Fruit fly (Drosophila melanogaster) whole organism: Measurements from ENCODE around the gene CG9926.

Experiments used
- CG8478 ChIP-seq: fragments of >200 bp; optimal IDR thresholded peaks from 2 replicates; lab custom pipeline; 2018; ENCODE audit warnings: inconsistent platforms
- Dll ChIP-seq: fragments of >200 bp; optimal IDR thresholded peaks from 2 replicates; lab custom pipeline; 2017
- EcR ChIP-seq, 2 experiments: fragments of >200 bp; optimal IDR thresholded peaks; 2 replicates each; lab custom pipeline; 2017; ENCODE audit warnings: missing biosample characterization in 2 of 2, missing genetic modification characterization in 2 of 2, missing genetic modification reagents in 2 of 2
- pan ChIP-seq: fragments of >200 bp; optimal IDR thresholded peaks from 2 replicates; lab custom pipeline; 2017
- psq ChIP-seq: fragments of >200 bp; optimal IDR thresholded peaks from 2 replicates; lab custom pipeline; 2017
- usp ChIP-seq: fragments of >200 bp; optimal IDR thresholded peaks from 2 replicates; lab custom pipeline; 2017; ENCODE audit warnings: missing biosample characterization, missing genetic modification characterization, mixed read lengths

The CG9926 gene

DNA sequence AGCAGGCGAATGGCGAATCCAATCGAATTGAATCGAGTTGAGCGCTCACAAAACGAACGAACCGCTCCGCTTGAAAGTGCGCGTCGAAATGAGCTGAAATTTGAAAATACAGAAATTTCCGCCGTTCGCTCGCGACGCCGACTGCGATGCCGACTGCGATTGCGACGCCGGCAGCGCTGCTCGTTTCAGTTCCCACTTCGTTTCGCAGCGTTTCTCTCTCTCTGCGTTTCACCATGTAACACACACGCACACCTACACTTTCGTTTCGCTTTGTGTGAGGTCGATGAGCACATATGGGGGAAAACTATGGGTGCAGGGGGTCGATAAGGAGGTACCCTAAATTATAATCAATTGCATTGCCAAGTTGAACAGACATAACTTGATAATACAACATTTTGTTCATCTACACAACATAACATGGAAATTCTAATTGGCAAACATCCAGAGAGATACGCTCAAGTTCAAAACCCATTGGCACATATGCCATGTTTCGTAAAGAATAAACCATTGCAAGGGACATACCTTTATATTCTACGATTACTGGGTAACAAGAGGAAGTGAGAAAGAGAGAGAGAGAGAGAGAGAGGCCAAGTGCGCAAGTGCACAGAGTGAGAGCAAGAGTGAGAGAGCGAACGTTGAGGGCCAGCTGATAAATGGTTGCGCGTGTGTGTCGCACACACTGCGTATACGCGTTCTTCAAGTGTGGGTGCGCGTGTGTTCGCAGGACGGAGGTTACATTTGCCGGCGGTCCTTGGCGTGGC, 32.5 kb upstream of the CG9926 start:
- TF ChIP-seq CG8478 (lab: Kevin White, UChicago) (no peak), EcR (GFP tag; optimal IDR thresholded peaks at IDR 0.05; lab: Kevin White, UChicago) (peak; percentile 80 to 85), Dll (peak; percentile 89), psq (no peak), pan (lab: Kevin White, UChicago) (peak; percentile 97), usp (GFP tag; lab: Kevin White, UChicago) (no peak)

- no peak for TF ChIP-seq usp (GFP tag; lab: Kevin White, UChicago)
- TF ChIP-seq EcR (GFP tag; optimal IDR thresholded peaks at IDR 0.05; lab: Kevin White, UChicago), result no peak
- TF ChIP-seq pan (lab: Kevin White, UChicago), result no peak
- no peak for TF ChIP-seq Dll
- no peak for TF ChIP-seq CG8478 (lab: Kevin White, UChicago)
- TF ChIP-seq psq, result no peak
Measured at dm6 chr3R:13982298-13982846, 31.4 kb upstream of the CG9926 start.

DNA sequence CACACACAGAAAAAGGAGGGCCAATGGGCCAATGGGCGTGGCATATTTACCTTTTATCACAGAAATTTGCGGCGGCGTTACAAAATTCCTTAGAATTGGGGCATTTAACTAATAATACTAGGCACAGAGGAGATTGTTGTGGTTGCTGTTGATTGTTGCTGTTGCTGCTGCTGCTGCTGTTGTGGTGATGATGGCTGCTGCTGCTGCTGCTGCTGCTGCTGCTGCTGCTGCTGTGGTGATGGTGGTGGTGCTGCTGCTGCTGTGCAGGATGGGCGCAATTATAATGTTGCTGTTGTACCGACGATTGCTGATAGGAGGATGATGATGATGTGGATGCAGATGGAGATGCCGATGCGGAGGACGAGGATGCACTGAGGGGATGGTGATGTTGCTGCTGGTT, 30.6 kb upstream of the CG9926 start:
- TF ChIP-seq psq, result no peak
- TF ChIP-seq pan (lab: Kevin White, UChicago), result no peak
- no peak for TF ChIP-seq CG8478 (lab: Kevin White, UChicago)
- no peak for TF ChIP-seq EcR (GFP tag; optimal IDR thresholded peaks at IDR 0.05; lab: Kevin White, UChicago)
- no peak for TF ChIP-seq Dll
- no peak for TF ChIP-seq usp (GFP tag; lab: Kevin White, UChicago)

dm6 chr3R:13980956-13981355, 30.0 kb upstream of the CG9926 start:
- no peak for TF ChIP-seq usp (GFP tag; lab: Kevin White, UChicago)
- TF ChIP-seq pan (lab: Kevin White, UChicago), result no peak

- TF ChIP-seq pan (lab: Kevin White, UChicago), result no peak
- no peak for TF ChIP-seq CG8478 (lab: Kevin White, UChicago)
- no peak for TF ChIP-seq Dll
- TF ChIP-seq psq, result no peak
- TF ChIP-seq EcR (GFP tag; optimal IDR thresholded peaks at IDR 0.05; lab: Kevin White, UChicago), result no peak
- TF ChIP-seq usp (GFP tag; lab: Kevin White, UChicago), result no peak
Measured at dm6 chr3R:13978078-13978559, 27.2 kb upstream of the CG9926 start.

dm6 chr3R:13977126-13977991, 26.4 kb upstream of the CG9926 start:
- TF ChIP-seq psq (no peak), pan (lab: Kevin White, UChicago) (no peak)

dm6 chr3R:13976070-13976492, 25.1 kb upstream of the CG9926 start:
- no peak for TF ChIP-seq usp (GFP tag; lab: Kevin White, UChicago)
- no peak for TF ChIP-seq EcR (GFP tag; optimal IDR thresholded peaks at IDR 0.05; lab: Kevin White, UChicago)
- TF ChIP-seq pan (lab: Kevin White, UChicago), result no peak
- TF ChIP-seq Dll, result no peak
- TF ChIP-seq CG8478 (lab: Kevin White, UChicago), result no peak
- TF ChIP-seq psq, result no peak

DNA sequence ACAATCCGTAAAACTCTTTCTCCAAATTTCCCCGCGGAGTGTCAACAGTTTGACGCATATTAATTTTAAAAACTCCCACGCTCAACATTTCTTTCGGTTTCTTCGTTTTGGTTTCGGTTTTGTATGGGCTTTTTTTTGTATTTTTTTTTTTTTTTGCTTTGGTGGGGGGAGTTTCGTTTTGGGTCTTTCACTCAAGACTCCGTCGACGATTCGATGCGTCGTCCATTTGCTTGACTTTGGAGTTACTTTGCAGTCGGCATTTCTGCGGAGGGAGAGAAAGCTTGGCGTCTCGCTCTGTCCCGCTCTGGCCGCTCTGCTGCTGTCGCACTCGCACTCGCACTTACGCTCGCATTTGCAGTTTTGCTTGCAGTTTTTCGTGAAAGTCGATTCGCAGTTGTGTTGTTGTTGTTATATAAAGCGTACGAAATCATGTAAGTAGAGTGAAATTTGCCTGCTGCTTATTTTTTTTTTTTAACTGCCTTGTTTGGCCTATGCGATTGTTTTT, 23.9 kb upstream of the CG9926 start:
- peak; percentile 7 for TF ChIP-seq CG8478 (lab: Kevin White, UChicago)
- no peak for TF ChIP-seq usp (GFP tag; lab: Kevin White, UChicago)

- no peak for TF ChIP-seq Dll
Measured at dm6 chr3R:13972653-13973052, 21.7 kb upstream of the CG9926 start.

DNA sequence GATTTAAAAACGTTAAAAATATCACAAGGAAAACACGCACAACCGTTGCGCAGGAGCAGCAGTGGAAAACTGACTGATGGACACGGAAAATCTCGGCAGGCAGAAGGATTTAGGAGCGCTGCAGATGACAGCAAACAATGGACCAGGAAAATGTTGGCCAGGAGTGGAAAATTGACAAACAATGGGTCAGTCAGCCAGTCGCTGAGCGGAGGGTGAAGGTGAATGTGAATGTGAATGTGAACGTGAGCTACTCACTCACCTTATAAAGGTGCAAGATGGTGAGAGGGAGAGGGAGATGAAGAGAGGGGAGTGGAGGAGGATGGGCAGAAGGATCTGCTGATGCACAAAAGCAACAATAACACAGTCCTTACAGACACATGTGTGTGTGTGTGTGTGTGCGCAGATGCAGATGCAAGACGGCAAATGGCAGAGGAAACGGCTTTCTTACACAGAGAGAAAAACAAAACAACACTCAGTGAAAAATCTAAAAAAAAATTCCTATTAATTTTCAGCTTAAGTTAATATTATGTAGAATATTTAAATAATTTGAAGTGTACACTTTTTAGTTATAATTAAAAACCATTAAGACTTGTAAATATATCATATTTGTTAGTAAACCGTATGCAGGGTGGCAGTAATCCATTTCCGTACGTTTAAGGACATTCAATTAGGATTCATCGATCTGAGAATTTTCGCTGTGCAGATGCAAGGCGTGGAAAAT, 20.9 kb upstream of the CG9926 start:
- TF ChIP-seq Dll, result no peak
- TF ChIP-seq pan (lab: Kevin White, UChicago), result no peak
- TF ChIP-seq CG8478 (lab: Kevin White, UChicago), result no peak
- no peak for TF ChIP-seq psq
- TF ChIP-seq EcR (GFP tag; optimal IDR thresholded peaks at IDR 0.05; lab: Kevin White, UChicago), result no peak
- no peak for TF ChIP-seq usp (GFP tag; lab: Kevin White, UChicago)

- TF ChIP-seq Dll (no peak), psq (no peak), EcR (GFP tag; optimal IDR thresholded peaks at IDR 0.05; lab: Kevin White, UChicago) (no peak), pan (lab: Kevin White, UChicago) (no peak), CG8478 (lab: Kevin White, UChicago) (no peak), usp (GFP tag; lab: Kevin White, UChicago) (no peak)
Measured at dm6 chr3R:13964513-13964975, 13.6 kb upstream of the CG9926 start, which contains the start of gene Orc2. TSS of gene Orc2 (plus strand) at chr3R:13964885.
